Worm (Caenorhabditis elegans): Measurements from ENCODE around the gene nhr-7.

The nhr-7 gene

DNA sequence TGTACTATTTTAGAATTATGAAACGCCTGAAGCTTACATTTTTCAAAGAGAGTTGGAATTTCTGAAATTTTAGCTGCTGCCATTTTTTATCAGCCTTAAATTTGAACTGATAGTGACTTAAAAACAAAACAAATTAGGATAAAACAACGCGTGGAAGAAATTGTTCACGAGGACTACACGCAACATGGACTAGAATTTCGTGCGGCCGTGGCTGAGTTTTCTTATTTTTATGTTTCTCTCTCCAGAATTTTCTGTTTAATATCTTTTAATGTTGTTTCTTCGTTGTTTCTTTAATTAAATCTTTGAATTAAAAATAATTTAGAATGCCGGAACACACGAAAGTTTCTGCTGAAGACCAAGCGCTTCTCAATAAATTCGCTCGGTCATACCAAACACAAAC lies 43.7 kb upstream of the nhr-7 start, which contains the start of the genes B0035.3, B0035.22 and pfd-4 (continued):
- peak; percentile 77 for TF ChIP-seq swsn-7 (tag; optimal IDR thresholded peaks at IDR 0.05)
- TF ChIP-seq unc-30 (tag; optimal IDR thresholded peaks at IDR 0.05) = no peak
- peak; percentile 87 for TF ChIP-seq ceh-90 (tag; optimal IDR thresholded peaks at IDR 0.05)
- no peak for TF ChIP-seq nhr-12 (tag; optimal IDR thresholded peaks at IDR 0.05)
- TF ChIP-seq lir-3 (tag; optimal IDR thresholded peaks at IDR 0.05; ENCODE audit: poor library complexity) = peak; percentile 90
- TF ChIP-seq ama-1 (optimal IDR thresholded peaks at IDR 0.05) = no peak
- TF ChIP-seq dsc-1 (tag; optimal IDR thresholded peaks at IDR 0.05) = peak; percentile 80
- TF ChIP-seq egl-27 (tag; optimal IDR thresholded peaks at IDR 0.05) = no peak
- peak; percentile 41 to 57 (median 45) for TF ChIP-seq dpl-1 (GFP tag; optimal IDR thresholded peaks at IDR 0.05)
- TF ChIP-seq nhr-76 (tag; optimal IDR thresholded peaks at IDR 0.05) = no peak
- TF ChIP-seq elt-3 (tag; optimal IDR thresholded peaks at IDR 0.05) = peak in 2 of 6 experiments; percentile 16 to 54
- TF ChIP-seq C34B4.2 (tag; optimal IDR thresholded peaks at IDR 0.05) = no peak
- TF ChIP-seq ces-1 (GFP tag; optimal IDR thresholded peaks at IDR 0.05) = no peak

DNA sequence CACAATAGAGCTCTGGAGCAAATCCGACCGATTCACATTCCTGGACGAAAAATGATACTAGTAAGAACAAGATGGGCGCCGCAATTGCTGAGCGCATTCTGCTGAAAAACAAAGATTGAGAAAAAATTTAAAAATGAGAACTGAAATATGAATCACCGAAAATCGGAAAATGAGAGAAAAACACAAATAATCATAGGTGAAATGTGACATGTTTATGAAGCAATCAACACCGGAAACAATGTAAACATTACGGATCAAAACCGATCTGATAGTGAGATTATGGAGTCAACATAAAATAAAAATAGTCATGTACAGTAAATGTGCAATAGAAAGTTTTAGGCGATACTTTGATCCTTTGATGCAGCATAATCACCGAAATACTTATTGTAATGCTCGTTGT lies 42.7 kb upstream of the nhr-7 start, which contains the start of gene dnj-2:
Gene dnj-2 (minus strand): TSS at position 101 of the 400 bp plus-strand sequence.
- TF ChIP-seq lin-39 (tag; optimal IDR thresholded peaks at IDR 0.05) (no peak), lin-35 (GFP tag; optimal IDR thresholded peaks at IDR 0.05) (no peak), egl-13 (tag; optimal IDR thresholded peaks at IDR 0.05) (no peak), irx-1 (tag; optimal IDR thresholded peaks at IDR 0.05) (no peak), fkh-10 (GFP tag; optimal IDR thresholded peaks at IDR 0.05) (no peak), zip-4 (GFP tag; optimal IDR thresholded peaks at IDR 0.05) (no peak), ceh-63 (GFP tag; optimal IDR thresholded peaks at IDR 0.05) (no peak), lin-15B (tag; optimal IDR thresholded peaks at IDR 0.05) (no peak), ceh-8 (GFP tag; optimal IDR thresholded peaks at IDR 0.05) (no peak), lsy-2 (tag; optimal IDR thresholded peaks at IDR 0.05) (no peak), nhr-76 (tag; optimal IDR thresholded peaks at IDR 0.05) (no peak), ceh-90 (tag; optimal IDR thresholded peaks at IDR 0.05) (no peak), Y116A8C.19 (tag; optimal IDR thresholded peaks at IDR 0.05; ENCODE audit: borderline replicate concordance) (no peak), ztf-11 (tag; optimal IDR thresholded peaks at IDR 0.05) (no peak), nhr-90 (tag; optimal IDR thresholded peaks at IDR 0.05; ENCODE audit: poor library complexity) (no peak)

DNA sequence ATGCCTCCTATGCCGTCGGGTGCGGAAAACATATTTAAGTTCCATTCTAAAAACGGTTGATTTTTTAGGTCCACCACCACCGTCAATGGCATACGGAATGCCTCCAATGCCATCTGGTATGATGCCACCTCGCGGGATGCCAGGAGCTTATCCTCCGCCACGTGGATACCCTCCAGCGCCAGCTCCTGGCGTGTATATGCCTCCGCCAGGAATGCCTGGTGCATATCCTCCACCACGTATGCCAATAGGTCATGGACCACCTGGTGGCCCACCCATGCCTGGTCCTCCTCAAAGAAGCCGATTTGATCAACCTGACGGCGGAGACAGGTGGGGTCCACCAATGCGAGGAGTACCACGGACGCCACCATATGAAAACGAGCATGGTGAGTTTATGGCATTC lies 40.3 kb upstream of the nhr-7 start:
- TF ChIP-seq elt-2 (tag; optimal IDR thresholded peaks at IDR 0.05) (no peak), nhr-85 (tag) (no peak), nhr-84 (tag; optimal IDR thresholded peaks at IDR 0.05) (no peak), xbp-1 (tag; optimal IDR thresholded peaks at IDR 0.05) (no peak), sup-37 (GFP tag; optimal IDR thresholded peaks at IDR 0.05) (no peak), nhr-76 (tag; optimal IDR thresholded peaks at IDR 0.05) (no peak), ces-1 (GFP tag; optimal IDR thresholded peaks at IDR 0.05) (no peak), nhr-12 (tag; optimal IDR thresholded peaks at IDR 0.05) (no peak), pqm-1 (tag; optimal IDR thresholded peaks at IDR 0.05) (no peak), C16A3.4 (tag; optimal IDR thresholded peaks at IDR 0.05) (no peak), nhr-11 (tag; optimal IDR thresholded peaks at IDR 0.05) (no peak), blmp-1 (tag; optimal IDR thresholded peaks at IDR 0.05) (no peak), snu-23 (GFP tag; optimal IDR thresholded peaks at IDR 0.05) (no peak), isw-1 (GFP tag; IDR thresholded peaks at IDR 0.05) (no peak), F16B12.6 (tag; optimal IDR thresholded peaks at IDR 0.05) (no peak), aha-1 (tag; optimal IDR thresholded peaks at IDR 0.05) (no peak), fkh-4 (tag; optimal IDR thresholded peaks at IDR 0.05; ENCODE audit: borderline replicate concordance) (no peak), swsn-7 (tag; optimal IDR thresholded peaks at IDR 0.05) (no peak), lin-13 (GFP tag; optimal IDR thresholded peaks at IDR 0.05) (no peak), hlh-17 (GFP tag; optimal IDR thresholded peaks at IDR 0.05; ENCODE audit: borderline replicate concordance) (no peak)
